Fruit fly (Drosophila melanogaster) whole organism, prepupa: ENCODE measurements around the gene CG43376.

ENCODE experiments used
- Blimp-1 ChIP-seq: fragments of 200-800 bp; sonication (Bioruptor generic); optimal IDR thresholded peaks from 3 replicates; lab custom pipeline; 2017; ENCODE audit warnings: missing biosample characterization, missing genetic modification characterization, mild to moderate bottlenecking, moderate library complexity, missing genetic modification reagents
- CG11762 ChIP-seq: fragments of 200-800 bp; sonication (Bioruptor generic); optimal IDR thresholded peaks from 3 replicates; lab custom pipeline; 2016; ENCODE audit warnings: missing biosample characterization, missing genetic modification characterization; ENCODE audit not compliant: insufficient read depth
- CG15336 ChIP-seq: fragments of 200-800 bp; sonication (Bioruptor generic); IDR thresholded peaks from 2 replicates; pipeline ENCODE4 v1.3.6; 2022; ENCODE audit warnings: missing biosample characterization, missing genetic modification characterization
- CG1621 ChIP-seq: fragments of 200-800 bp; sonication (Bioruptor generic); optimal IDR thresholded peaks from 3 replicates; lab custom pipeline; 2018; ENCODE audit warnings: missing biosample characterization, mild to moderate bottlenecking, missing genetic modification characterization
- CG16779 ChIP-seq: fragments of 200-800 bp; sonication (Bioruptor generic); optimal IDR thresholded peaks from 3 replicates; lab custom pipeline; 2017; ENCODE audit warnings: missing biosample characterization, mild to moderate bottlenecking, missing genetic modification characterization
- CG34406 ChIP-seq: fragments of 200-800 bp; sonication (Bioruptor generic); optimal IDR thresholded peaks from 3 replicates; lab custom pipeline; 2016; ENCODE audit warnings: missing biosample characterization, missing genetic modification characterization
- CG4318 ChIP-seq: fragments of 200-800 bp; sonication (Bioruptor generic); optimal IDR thresholded peaks from 3 replicates; lab custom pipeline; 2017; ENCODE audit warnings: missing biosample characterization, mild to moderate bottlenecking, missing genetic modification characterization
- CG6808 ChIP-seq: fragments of 200-800 bp; sonication (Bioruptor generic); optimal IDR thresholded peaks from 3 replicates; lab custom pipeline; 2017; ENCODE audit warnings: missing biosample characterization, missing genetic modification characterization, mild to moderate bottlenecking, moderate library complexity, missing genetic modification reagents
- CG6854 ChIP-seq: fragments of 200-800 bp; sonication (Bioruptor generic); optimal IDR thresholded peaks from 2 replicates; lab custom pipeline; 2017; ENCODE audit warnings: missing biosample characterization, mild to moderate bottlenecking, missing genetic modification characterization
- CG7368 ChIP-seq: fragments of 200-800 bp; sonication (Bioruptor generic); optimal IDR thresholded peaks from 3 replicates; lab custom pipeline; 2016; ENCODE audit warnings: missing biosample characterization, missing genetic modification characterization
- CG8319 ChIP-seq: fragments of 200-800 bp; sonication (Bioruptor generic); optimal IDR thresholded peaks from 3 replicates; lab custom pipeline; 2016; ENCODE audit warnings: missing biosample characterization, missing genetic modification characterization
- Eip75B ChIP-seq: fragments of 200-800 bp; sonication (Bioruptor generic); optimal IDR thresholded peaks from 3 replicates; lab custom pipeline; 2016; ENCODE audit warnings: missing biosample characterization, missing genetic modification characterization
- Eip93F ChIP-seq: fragments of 200-800 bp; sonication (Bioruptor generic); optimal IDR thresholded peaks from 2 replicates; lab custom pipeline; 2016; ENCODE audit warnings: missing biosample characterization, mild to moderate bottlenecking, missing genetic modification characterization
- Gug ChIP-seq: fragments of 200-800 bp; sonication (Bioruptor generic); IDR thresholded peaks from 2 replicates; pipeline ENCODE4 v1.3.6; 2022; ENCODE audit warnings: missing biosample characterization, missing genetic modification characterization
- Lpt ChIP-seq: fragments of 200-800 bp; sonication (Bioruptor generic); optimal IDR thresholded peaks from 3 replicates; lab custom pipeline; 2016; ENCODE audit warnings: missing biosample characterization, missing genetic modification characterization
- OdsH ChIP-seq: fragments of 200-800 bp; sonication (Bioruptor generic); optimal IDR thresholded peaks from 3 replicates; lab custom pipeline; 2016; ENCODE audit warnings: missing biosample characterization, missing genetic modification characterization
- Sox15 ChIP-seq: fragments of 200-800 bp; sonication (Bioruptor generic); optimal IDR thresholded peaks from 3 replicates; lab custom pipeline; 2016; ENCODE audit warnings: missing biosample characterization, missing genetic modification characterization
- achi ChIP-seq: fragments of 200-800 bp; sonication (Bioruptor generic); optimal IDR thresholded peaks from 3 replicates; lab custom pipeline; 2016; ENCODE audit warnings: missing biosample characterization, missing genetic modification characterization
- cyc ChIP-seq: fragments of 200-800 bp; sonication (Bioruptor generic); optimal IDR thresholded peaks from 3 replicates; lab custom pipeline; 2016; ENCODE audit warnings: missing biosample characterization, missing genetic modification characterization
- dsx ChIP-seq: fragments of 200-800 bp; optimal IDR thresholded peaks from 3 replicates; lab custom pipeline; 2019; ENCODE audit warnings: missing biosample characterization, mild to moderate bottlenecking, missing genetic modification characterization, moderate library complexity; ENCODE audit not compliant: poor library complexity, severe bottlenecking
- eg ChIP-seq: fragments of 200-800 bp; sonication (Bioruptor generic); IDR thresholded peaks from 3 replicates; pipeline ENCODE4 v1.3.6; 2022; ENCODE audit warnings: missing biosample characterization, missing genetic modification characterization
- esn ChIP-seq: fragments of 200-800 bp; sonication (Bioruptor generic); optimal IDR thresholded peaks from 2 replicates; lab custom pipeline; 2016; ENCODE audit warnings: missing biosample characterization, mild to moderate bottlenecking, missing genetic modification characterization, moderate library complexity
- fd59A ChIP-seq: fragments of 200-800 bp; sonication (Bioruptor generic); optimal IDR thresholded peaks from 2 replicates; lab custom pipeline; 2017; ENCODE audit warnings: missing biosample characterization, mild to moderate bottlenecking, missing genetic modification characterization, missing genetic modification reagents
- fd85E ChIP-seq: fragments of 200-800 bp; sonication (Bioruptor generic); optimal IDR thresholded peaks from 3 replicates; lab custom pipeline; 2016; ENCODE audit warnings: missing biosample characterization, missing genetic modification characterization
- fkh ChIP-seq: fragments of 200-800 bp; sonication (Bioruptor generic); optimal IDR thresholded peaks from 3 replicates; lab custom pipeline; 2017; ENCODE audit warnings: missing biosample characterization, mild to moderate bottlenecking, missing genetic modification characterization, moderate library complexity
- lz ChIP-seq: fragments of 200-800 bp; sonication (Bioruptor generic); optimal IDR thresholded peaks from 3 replicates; lab custom pipeline; 2016; ENCODE audit warnings: missing biosample characterization, missing genetic modification characterization
- salr ChIP-seq, 2 experiments: fragments of 200-800 bp; sonication (Bioruptor generic); optimal IDR thresholded peaks; 3 replicates each; lab custom pipeline; 2016 to 2018; ENCODE audit warnings: missing biosample characterization in 2 of 2, missing genetic modification characterization in 2 of 2, mild to moderate bottlenecking in 1 of 2
- spab ChIP-seq: fragments of 200-800 bp; sonication (Bioruptor generic); optimal IDR thresholded peaks from 2 replicates; lab custom pipeline; 2017; ENCODE audit warnings: missing biosample characterization, mild to moderate bottlenecking, missing genetic modification characterization, missing genetic modification reagents
- ss ChIP-seq, 2 experiments: fragments of 200-800 bp; sonication (Bioruptor generic); optimal IDR thresholded peaks; 2 replicates in 1 of 2; 3 replicates in 1 of 2; lab custom pipeline; 2017 to 2018; ENCODE audit warnings: mild to moderate bottlenecking in 2 of 2, missing biosample characterization in 2 of 2, missing genetic modification characterization in 2 of 2, moderate library complexity in 1 of 2
- vri ChIP-seq: fragments of 200-800 bp; sonication (Bioruptor generic); optimal IDR thresholded peaks from 3 replicates; lab custom pipeline; 2016; ENCODE audit warnings: missing biosample characterization, mild to moderate bottlenecking, missing genetic modification characterization

Gene CG43376

DNA sequence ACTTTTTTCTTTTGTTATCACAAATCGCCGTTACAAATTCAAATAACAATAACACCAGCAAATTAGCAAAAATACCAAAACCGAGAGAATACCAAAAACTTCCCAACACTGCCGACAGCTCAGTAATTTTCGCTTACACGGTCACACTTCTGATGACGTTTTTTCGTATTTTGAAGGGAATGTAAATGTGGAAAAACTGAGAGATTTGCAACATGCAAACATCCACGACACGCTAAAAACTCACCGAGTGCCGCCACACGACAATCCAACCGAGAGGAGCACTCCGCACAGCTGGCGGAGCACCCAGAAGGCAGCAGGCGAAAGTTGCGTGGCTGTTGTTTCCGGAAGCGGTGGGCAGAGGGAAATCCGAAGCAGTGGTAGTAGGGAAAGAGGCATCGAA is 19.6 kb downstream of the CG43376 start, which contains the start of gene Sec71:
Gene Sec71, plus strand, starts transcription at position 117 of the 400 bp plus-strand sequence.
- TF ChIP-seq CG6854 (GFP tag; lab: Kevin White, UChicago) (peak; percentile 19), CG11762 (GFP tag; lab: Kevin White, UChicago) (no peak), ss (GFP tag; optimal IDR thresholded peaks at IDR 0.05; lab: Kevin White, UChicago) (no peak), esn (GFP tag; lab: Kevin White, UChicago) (peak; percentile 11), fd59A (GFP tag; lab: Kevin White, UChicago) (no peak), achi (GFP tag; lab: Kevin White, UChicago) (no peak)

DNA sequence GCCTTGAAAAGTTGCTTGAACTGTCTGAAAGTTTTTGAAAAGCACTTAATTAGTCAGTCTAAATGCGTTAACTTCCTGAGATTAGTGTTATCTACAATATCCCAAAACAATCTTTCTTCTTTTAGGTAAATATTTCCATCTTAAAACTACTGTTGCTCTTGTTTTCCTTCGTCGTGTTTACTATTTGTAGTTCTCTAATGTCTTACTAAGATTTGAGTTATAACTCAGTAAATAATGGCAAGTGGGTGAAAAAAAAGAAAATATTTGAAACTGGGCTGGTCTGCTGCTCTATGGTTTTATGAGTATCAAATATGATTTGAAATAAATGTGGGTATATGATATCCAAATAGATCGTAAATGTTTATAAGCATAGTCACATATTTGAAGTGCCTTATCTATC is 27.4 kb downstream of the CG43376 start:
- no peak for TF ChIP-seq salr (GFP tag; optimal IDR thresholded peaks at IDR 0.05; lab: Kevin White, UChicago)
- peak; percentile 42 for TF ChIP-seq fkh (GFP tag; lab: Kevin White, UChicago)

DNA sequence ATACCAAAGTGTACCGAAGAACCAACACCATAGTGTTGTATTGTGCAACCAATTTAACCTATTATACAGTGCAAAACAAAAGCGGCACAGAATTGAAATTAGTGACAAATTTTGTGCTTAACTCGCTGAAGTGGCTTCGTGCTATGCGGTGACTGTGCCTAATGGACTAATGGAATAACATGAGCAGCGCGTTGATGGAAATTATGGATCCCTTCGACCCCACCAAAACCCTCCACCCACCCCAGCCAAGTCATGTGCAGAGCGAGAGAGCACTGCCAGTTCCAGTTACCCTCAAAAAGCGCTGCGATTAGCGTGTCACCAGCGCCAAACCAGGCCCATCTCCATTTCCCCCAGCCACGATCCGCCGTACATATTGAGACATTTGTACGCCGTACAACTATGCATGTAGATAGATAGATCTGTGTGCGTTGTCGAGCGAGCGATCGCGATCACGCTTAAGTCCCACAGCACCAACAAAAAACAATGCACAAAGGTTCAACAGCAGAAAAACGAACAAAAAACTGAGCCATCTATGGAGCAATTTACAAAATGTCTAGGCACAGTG is 28.4 kb downstream of the CG43376 start:
- TF ChIP-seq CG6854 (GFP tag; lab: Kevin White, UChicago) (no peak), achi (GFP tag; lab: Kevin White, UChicago) (no peak), cyc (GFP tag; lab: Kevin White, UChicago) (no peak), CG7368 (GFP tag; lab: Kevin White, UChicago) (no peak), Eip93F (GFP tag; lab: Kevin White, UChicago) (no peak), eg (GFP tag; lab: Robert Waterston, UW) (no peak), CG6808 (no peak), fkh (GFP tag; lab: Kevin White, UChicago) (no peak), CG15336 (GFP tag; lab: Robert Waterston, UW) (no peak), dsx (GFP tag; lab: Kevin White, UChicago) (no peak), CG16779 (tag; lab: Kevin White, UChicago) (no peak), spab (no peak), lz (GFP tag; lab: Kevin White, UChicago) (no peak), CG8319 (GFP tag; lab: Kevin White, UChicago) (no peak), fd85E (GFP tag; lab: Kevin White, UChicago) (no peak), Sox15 (GFP tag; lab: Kevin White, UChicago) (no peak), CG1621 (tag; lab: Kevin White, UChicago) (no peak), vri (no peak)
- TF ChIP-seq, all 60 proteins: peak for 0

DNA sequence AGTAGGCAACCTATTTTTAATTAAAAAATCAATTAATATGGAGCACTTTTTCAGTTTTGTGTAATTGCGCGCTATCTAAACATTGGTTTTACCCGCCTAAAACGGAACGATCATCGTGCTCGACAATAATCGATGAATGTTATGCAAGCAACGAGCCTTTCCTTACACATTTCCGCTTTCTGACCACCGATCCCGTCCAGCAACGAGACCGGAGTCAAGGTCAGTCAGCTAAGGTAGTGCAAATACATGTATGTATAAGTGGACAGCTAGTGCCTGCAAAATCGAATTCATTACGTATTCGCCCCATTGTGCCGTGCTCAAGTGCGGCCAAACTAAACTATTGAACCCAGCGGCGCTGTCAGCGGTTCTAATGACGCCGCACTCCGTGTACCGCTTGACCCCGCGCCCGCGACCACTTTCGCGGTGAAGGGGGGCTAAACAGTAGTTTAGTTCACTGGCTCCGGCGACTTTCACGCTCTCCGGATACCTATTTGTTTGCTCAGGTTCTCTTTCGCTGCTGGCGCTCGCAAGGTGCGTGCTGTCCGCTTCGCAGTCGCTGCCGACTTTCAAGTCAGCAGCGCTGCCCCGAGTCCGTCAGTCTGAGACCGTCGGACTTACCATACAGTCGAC is 29.4 kb downstream of the CG43376 start, which contains the start of gene CAH1:
Gene CAH1, plus strand, starts transcription at position 595 of the 630 bp plus-strand sequence.
- TF ChIP-seq Eip93F (GFP tag; lab: Kevin White, UChicago) (no peak), Lpt (GFP tag; lab: Kevin White, UChicago) (no peak), Eip75B (GFP tag; lab: Kevin White, UChicago) (no peak), eg (GFP tag; lab: Robert Waterston, UW) (peak; percentile 33; the same call in 1 of the 3 replicates), CG6854 (GFP tag; lab: Kevin White, UChicago) (no peak), Gug (GFP tag; lab: Robert Waterston, UW) (no peak), CG34406 (no peak), fkh (GFP tag; lab: Kevin White, UChicago) (peak; percentile 12), Blimp-1 (no peak), achi (GFP tag; lab: Kevin White, UChicago) (no peak), CG4318 (GFP tag; lab: Kevin White, UChicago) (no peak), OdsH (GFP tag; lab: Kevin White, UChicago) (no peak), fd85E (GFP tag; lab: Kevin White, UChicago) (no peak)
